Fruit fly (Drosophila melanogaster) whole organism, pupa: ENCODE data around the gene CG11964.

Experiments
- CG10348 ChIP-seq: fragments of 200-800 bp; sonication (Bioruptor generic); IDR thresholded peaks from 2 replicates; pipeline ENCODE4 v1.3.6; 2022; ENCODE audit warnings: missing biosample characterization, missing genetic modification characterization
- CG12605 ChIP-seq: fragments of 200-800 bp; sonication (Bioruptor generic); IDR thresholded peaks from 2 replicates; pipeline ENCODE4 v1.3.6; 2022; ENCODE audit warnings: missing biosample characterization, missing genetic modification characterization
- CG13204 ChIP-seq: fragments of 200-800 bp; sonication (Bioruptor generic); optimal IDR thresholded peaks from 2 replicates; lab custom pipeline; 2018; ENCODE audit warnings: missing biosample characterization, mild to moderate bottlenecking, missing genetic modification characterization, moderate library complexity
- CG14655 ChIP-seq: fragments of 200-800 bp; sonication (Bioruptor generic); optimal IDR thresholded peaks from 3 replicates; lab custom pipeline; 2017; ENCODE audit warnings: mild to moderate bottlenecking, missing biosample characterization, missing genetic modification reagents, missing genetic modification characterization
- CG15710 ChIP-seq: fragments of 200-800 bp; sonication (Bioruptor generic); optimal IDR thresholded peaks from 2 replicates; lab custom pipeline; 2018; ENCODE audit warnings: missing biosample characterization, mild to moderate bottlenecking, missing genetic modification characterization, moderate library complexity
- CG17806 ChIP-seq: fragments of 200-800 bp; sonication (Bioruptor generic); optimal IDR thresholded peaks from 2 replicates; lab custom pipeline; 2018; ENCODE audit warnings: missing biosample characterization, mild to moderate bottlenecking, missing genetic modification characterization, moderate library complexity
- CG32121 ChIP-seq: fragments of 200-800 bp; sonication (Bioruptor generic); IDR thresholded peaks from 2 replicates; pipeline ENCODE4 v1.3.6; 2022; ENCODE audit warnings: missing biosample characterization, missing genetic modification characterization
- CG34367 ChIP-seq: fragments of 200-800 bp; sonication (Bioruptor generic); optimal IDR thresholded peaks from 2 replicates; lab custom pipeline; 2018; ENCODE audit warnings: missing biosample characterization, mild to moderate bottlenecking, missing genetic modification characterization
- CG4496 ChIP-seq: fragments of 200-800 bp; sonication (Bioruptor generic); IDR thresholded peaks from 3 replicates; pipeline ENCODE4 v1.3.6; 2022; ENCODE audit warnings: missing biosample characterization, missing genetic modification characterization
- CG8159 ChIP-seq: fragments of 200-800 bp; sonication (Bioruptor generic); optimal IDR thresholded peaks from 3 replicates; lab custom pipeline; 2018; ENCODE audit warnings: missing biosample characterization, mild to moderate bottlenecking, missing genetic modification characterization, moderate library complexity
- CG8301 ChIP-seq: fragments of 200-800 bp; sonication (Bioruptor generic); optimal IDR thresholded peaks from 2 replicates; lab custom pipeline; 2018; ENCODE audit warnings: missing biosample characterization, mild to moderate bottlenecking, missing genetic modification characterization
- CG9948 ChIP-seq: fragments of 200-800 bp; sonication (Bioruptor generic); optimal IDR thresholded peaks from 2 replicates; lab custom pipeline; 2018; ENCODE audit warnings: missing biosample characterization, mild to moderate bottlenecking, missing genetic modification characterization, moderate library complexity
- D1 ChIP-seq: fragments of 200-800 bp; sonication (Bioruptor generic); optimal IDR thresholded peaks from 2 replicates; lab custom pipeline; 2018; ENCODE audit warnings: missing biosample characterization, mild to moderate bottlenecking, missing genetic modification characterization, moderate library complexity
- EcR ChIP-seq: fragments of 200-800 bp; sonication (Bioruptor generic); optimal IDR thresholded peaks from 3 replicates; lab custom pipeline; 2019; ENCODE audit warnings: missing biosample characterization, missing genetic modification characterization, mild to moderate bottlenecking, moderate library complexity, missing genetic modification reagents
- Ets98B ChIP-seq: fragments of 200-800 bp; sonication (Bioruptor generic); IDR thresholded peaks from 2 replicates; pipeline ENCODE4 v1.3.6; 2022; ENCODE audit warnings: missing biosample characterization, missing genetic modification characterization
- Pif1A ChIP-seq: fragments of 200-800 bp; sonication (Bioruptor generic); optimal IDR thresholded peaks from 3 replicates; lab custom pipeline; 2016; ENCODE audit warnings: missing biosample characterization, missing genetic modification characterization
- Pif1B ChIP-seq: fragments of 200-800 bp; sonication (Bioruptor generic); optimal IDR thresholded peaks from 3 replicates; lab custom pipeline; 2016; ENCODE audit warnings: missing biosample characterization, missing genetic modification characterization
- Snoo ChIP-seq: fragments of 200-800 bp; sonication (Bioruptor generic); optimal IDR thresholded peaks from 3 replicates; lab custom pipeline; 2017; ENCODE audit warnings: missing biosample characterization, mild to moderate bottlenecking, missing genetic modification characterization, inconsistent platforms
- fd96Ca ChIP-seq: fragments of 200-800 bp; sonication (Bioruptor generic); IDR thresholded peaks from 3 replicates; pipeline ENCODE4 v1.3.6; 2022; ENCODE audit warnings: missing biosample characterization, missing genetic modification characterization
- gl ChIP-seq: fragments of 200-800 bp; sonication (Bioruptor generic); optimal IDR thresholded peaks from 2 replicates; lab custom pipeline; 2018; ENCODE audit warnings: missing biosample characterization, mild to moderate bottlenecking, missing genetic modification characterization
- rn ChIP-seq: fragments of 200-800 bp; sonication (Bioruptor generic); IDR thresholded peaks from 2 replicates; pipeline ENCODE4 v1.3.6; 2022; ENCODE audit warnings: missing biosample characterization, missing genetic modification characterization

CG11964 gene

dm6 chr3R:8926554-8926951 is 18.3 kb downstream of the CG11964 start:
- TF ChIP-seq Pif1B (GFP tag; lab: Kevin White, UChicago) (no peak), CG17806 (tag; lab: Kevin White, UChicago) (no peak), CG34367 (tag; lab: Kevin White, UChicago) (no peak), gl (tag; lab: Kevin White, UChicago) (no peak), CG8301 (tag; lab: Kevin White, UChicago) (no peak), CG10348 (no peak)

dm6 chr3R:8925924-8926553 is 18.8 kb downstream of the CG11964 start:
- TF ChIP-seq CG14655 = peak; percentile 98
- TF ChIP-seq CG10348 = no peak
- TF ChIP-seq EcR (GFP tag; lab: Kevin White, UChicago) = peak; percentile 69
- TF ChIP-seq gl (tag; lab: Kevin White, UChicago) = peak; percentile 95
- peak; percentile 81 for TF ChIP-seq CG13204
- TF ChIP-seq Snoo (tag; lab: Kevin White, UChicago) = peak; percentile 89
- peak; percentile 90 for TF ChIP-seq CG4496 (GFP tag; lab: Robert Waterston, UW)
- TF ChIP-seq CG17806 (tag; lab: Kevin White, UChicago) = peak; percentile 96
- TF ChIP-seq CG8159 = peak; percentile 91
- peak; percentile 92 for TF ChIP-seq CG15710
- peak; percentile 89 for TF ChIP-seq Pif1B (GFP tag; lab: Kevin White, UChicago)
- peak; percentile 83 for TF ChIP-seq CG32121 (GFP tag; lab: Robert Waterston, UW)
- peak; percentile 87 for TF ChIP-seq CG34367 (tag; lab: Kevin White, UChicago)
- TF ChIP-seq CG9948 (tag; lab: Kevin White, UChicago) = peak; percentile 95
- peak; percentile 92 for TF ChIP-seq Ets98B (GFP tag; lab: Robert Waterston, UW)
- peak; percentile 89 for TF ChIP-seq CG8301 (tag; lab: Kevin White, UChicago)
- peak; percentile 77 for TF ChIP-seq rn
- TF ChIP-seq D1 (tag; lab: Kevin White, UChicago) = peak; percentile 98
- peak; percentile 87 for TF ChIP-seq fd96Ca (GFP tag; lab: Robert Waterston, UW)
- peak; percentile 82 for TF ChIP-seq CG12605 (GFP tag; lab: Robert Waterston, UW)
- TF ChIP-seq Pif1A (GFP tag; lab: Kevin White, UChicago) = peak; percentile 92

- peak; percentile 2 for TF ChIP-seq CG17806 (tag; lab: Kevin White, UChicago)
- no peak for TF ChIP-seq Pif1A (GFP tag; lab: Kevin White, UChicago)
These were observed 20.9 kb downstream of the CG11964 start for dm6 chr3R:8923774-8924369.

- peak; percentile 36 for TF ChIP-seq CG15710
- peak; percentile 49 for TF ChIP-seq CG8301 (tag; lab: Kevin White, UChicago)
- TF ChIP-seq Pif1A (GFP tag; lab: Kevin White, UChicago) = peak; percentile 63
- peak; percentile 46 for TF ChIP-seq Pif1B (GFP tag; lab: Kevin White, UChicago)
- peak; percentile 91 for TF ChIP-seq CG17806 (tag; lab: Kevin White, UChicago)
- peak; percentile 49 for TF ChIP-seq gl (tag; lab: Kevin White, UChicago)
- no peak for TF ChIP-seq Snoo (tag; lab: Kevin White, UChicago)
- TF ChIP-seq CG9948 (tag; lab: Kevin White, UChicago) = peak; percentile 90
- TF ChIP-seq fd96Ca (GFP tag; lab: Robert Waterston, UW) = no peak
- TF ChIP-seq Ets98B (GFP tag; lab: Robert Waterston, UW) = no peak
- TF ChIP-seq CG34367 (tag; lab: Kevin White, UChicago) = peak; percentile 39
- TF ChIP-seq D1 (tag; lab: Kevin White, UChicago) = peak; percentile 83
- TF ChIP-seq rn = no peak
- TF ChIP-seq CG4496 (GFP tag; lab: Robert Waterston, UW) = peak; percentile 78; the same call in 2 of the 3 replicates
- peak; percentile 53 for TF ChIP-seq CG13204
- peak; percentile 31; the same call in 1 of the 2 replicates for TF ChIP-seq CG12605 (GFP tag; lab: Robert Waterston, UW)
- TF ChIP-seq CG14655 = peak; percentile 89
- TF ChIP-seq CG32121 (GFP tag; lab: Robert Waterston, UW) = 0 out of 2 replicates have a peak, but pooled peaks have one; percentile 26
- TF ChIP-seq CG10348 = no peak
- peak; percentile 54 for TF ChIP-seq EcR (GFP tag; lab: Kevin White, UChicago)
- TF ChIP-seq CG8159 = peak; percentile 66
These were observed 22.1 kb downstream of the CG11964 start for dm6 chr3R:8922617-8923242.

- TF ChIP-seq CG34367 (tag; lab: Kevin White, UChicago) = no peak
- TF ChIP-seq CG14655 = no peak
- no peak for TF ChIP-seq Pif1A (GFP tag; lab: Kevin White, UChicago)
- no peak for TF ChIP-seq fd96Ca (GFP tag; lab: Robert Waterston, UW)
- TF ChIP-seq CG4496 (GFP tag; lab: Robert Waterston, UW) = no peak
- no peak for TF ChIP-seq Pif1B (GFP tag; lab: Kevin White, UChicago)
- no peak for TF ChIP-seq D1 (tag; lab: Kevin White, UChicago)
- TF ChIP-seq CG13204 = no peak
- TF ChIP-seq rn = no peak
- no peak for TF ChIP-seq CG9948 (tag; lab: Kevin White, UChicago)
- TF ChIP-seq gl (tag; lab: Kevin White, UChicago) = no peak
- no peak for TF ChIP-seq CG32121 (GFP tag; lab: Robert Waterston, UW)
- TF ChIP-seq CG10348 = no peak
- TF ChIP-seq EcR (GFP tag; lab: Kevin White, UChicago) = no peak
These were observed 22.9 kb downstream of the CG11964 start for dm6 chr3R:8921880-8922279.
